Fruit fly (Drosophila melanogaster) whole organism, embryonic: Measurements from ENCODE around the gene fz4.

Experiments
- Aef1 ChIP-seq: fragments of 200-800 bp; sonication (Bioruptor generic); IDR thresholded peaks from 3 replicates; pipeline ENCODE4 v1.3.6; 2022; ENCODE audit warnings: missing biosample characterization, missing genetic modification characterization
- CG10431 ChIP-seq: fragments of 200-800 bp; sonication (Bioruptor generic); optimal IDR thresholded peaks from 3 replicates; lab custom pipeline; 2018; ENCODE audit warnings: missing biosample characterization, mild to moderate bottlenecking, missing genetic modification characterization
- CG11093 ChIP-seq: fragments of 200-800 bp; sonication (Bioruptor generic); IDR thresholded peaks from 3 replicates; pipeline ENCODE4 v1.3.6; 2022; ENCODE audit warnings: missing biosample characterization, missing genetic modification characterization
- CG12071 ChIP-seq: fragments of 200-800 bp; sonication (Bioruptor generic); optimal IDR thresholded peaks from 3 replicates; lab custom pipeline; 2018; ENCODE audit warnings: missing biosample characterization, mild to moderate bottlenecking, missing genetic modification characterization
- CG12659 ChIP-seq: fragments of 200-800 bp; sonication (Bioruptor generic); optimal IDR thresholded peaks from 3 replicates; lab custom pipeline; 2017; ENCODE audit warnings: mild to moderate bottlenecking, missing biosample characterization, missing genetic modification reagents, missing genetic modification characterization
- CG14050 ChIP-seq: fragments of 200-800 bp; sonication (Bioruptor generic); IDR thresholded peaks from 3 replicates; pipeline ENCODE4 v1.3.6; 2022; ENCODE audit warnings: missing biosample characterization, missing genetic modification characterization
- CG14667 ChIP-seq: fragments of 200-800 bp; sonication (Bioruptor generic); IDR thresholded peaks from 2 replicates; pipeline ENCODE4 v1.3.6; 2022; ENCODE audit warnings: missing biosample characterization, missing genetic modification characterization
- CG1529 ChIP-seq: fragments of 200-800 bp; sonication (Bioruptor generic); optimal IDR thresholded peaks from 3 replicates; lab custom pipeline; 2018; ENCODE audit warnings: missing biosample characterization, missing genetic modification characterization
- CG15601 ChIP-seq: fragments of 200-800 bp; sonication (Bioruptor generic); optimal IDR thresholded peaks from 3 replicates; lab custom pipeline; 2019; ENCODE audit warnings: missing biosample characterization, mild to moderate bottlenecking, missing genetic modification characterization, moderate library complexity
- CG17361 ChIP-seq: fragments of 200-800 bp; sonication (Bioruptor generic); IDR thresholded peaks from 3 replicates; pipeline ENCODE4 v1.3.6; 2022; ENCODE audit warnings: missing biosample characterization, missing genetic modification characterization
- CG17385 ChIP-seq: fragments of 200-800 bp; sonication (Bioruptor generic); optimal IDR thresholded peaks from 3 replicates; lab custom pipeline; 2018; ENCODE audit warnings: missing biosample characterization, mild to moderate bottlenecking, missing genetic modification characterization
- CG18011 ChIP-seq: fragments of 200-800 bp; sonication (Bioruptor generic); optimal IDR thresholded peaks from 2 replicates; lab custom pipeline; 2017; ENCODE audit warnings: missing biosample characterization, missing genetic modification characterization, mild to moderate bottlenecking, moderate library complexity, missing genotype
- CG18262 ChIP-seq: fragments of 200-800 bp; optimal IDR thresholded peaks from 3 replicates; lab custom pipeline; 2019; ENCODE audit warnings: missing biosample characterization, mild to moderate bottlenecking, missing genetic modification characterization, moderate library complexity
- CG2129 ChIP-seq: fragments of 200-800 bp; sonication (Bioruptor generic); IDR thresholded peaks from 2 replicates; pipeline ENCODE4 v1.3.6; 2022; ENCODE audit warnings: missing biosample characterization, missing genetic modification characterization; ENCODE audit not compliant: partially characterized antibody
- CG2199 ChIP-seq: fragments of 200-800 bp; sonication (Bioruptor generic); IDR thresholded peaks from 3 replicates; pipeline ENCODE4 v1.3.6; 2022; ENCODE audit warnings: missing biosample characterization, missing genetic modification characterization
- CG2875 ChIP-seq: fragments of 200-800 bp; sonication (Bioruptor generic); optimal IDR thresholded peaks from 2 replicates; lab custom pipeline; 2017; ENCODE audit warnings: missing biosample characterization, mild to moderate bottlenecking, missing genetic modification characterization, missing genetic modification reagents
- CG6689 ChIP-seq: fragments of 200-800 bp; sonication (Bioruptor generic); IDR thresholded peaks from 2 replicates; pipeline ENCODE4 v1.3.6; 2022; ENCODE audit warnings: missing biosample characterization, missing genetic modification characterization
- CG7987 ChIP-seq: fragments of 200-800 bp; sonication (Bioruptor generic); optimal IDR thresholded peaks from 2 replicates; lab custom pipeline; 2018; ENCODE audit warnings: missing biosample characterization, mild to moderate bottlenecking, missing genetic modification characterization, moderate library complexity
- CG8290 ChIP-seq, 3 experiments: fragments of 200-800 bp; sonication (Bioruptor generic); optimal IDR thresholded peaks; 2 replicates each; lab custom pipeline; 2016 to 2019; ENCODE audit warnings: missing biosample characterization in 3 of 3, missing genetic modification characterization in 3 of 3, mild to moderate bottlenecking in 2 of 3, moderate library complexity in 1 of 3
- CG8924 ChIP-seq: fragments of 200-800 bp; optimal IDR thresholded peaks from 3 replicates; lab custom pipeline; 2019; ENCODE audit warnings: missing biosample characterization, mild to moderate bottlenecking, missing genetic modification characterization, moderate library complexity
- CG9817 ChIP-seq: fragments of 200-800 bp; sonication (Bioruptor generic); optimal IDR thresholded peaks from 2 replicates; lab custom pipeline; 2018; ENCODE audit warnings: missing biosample characterization, mild to moderate bottlenecking, missing genetic modification characterization, moderate library complexity
- Camta ChIP-seq: fragments of 200-800 bp; sonication (Bioruptor generic); optimal IDR thresholded peaks from 2 replicates; lab custom pipeline; 2016; ENCODE audit warnings: missing biosample characterization, missing genetic modification characterization
- Dbx ChIP-seq: fragments of 200-800 bp; sonication (Bioruptor generic); IDR thresholded peaks from 3 replicates; pipeline ENCODE4 v1.3.6; 2022; ENCODE audit warnings: missing biosample characterization, missing genetic modification characterization
- Dref ChIP-seq: fragments of 200-800 bp; sonication (Bioruptor generic); IDR thresholded peaks from 2 replicates; pipeline ENCODE4 v1.3.6; 2022; ENCODE audit warnings: missing biosample characterization, missing genetic modification characterization
- Fer1 ChIP-seq: fragments of 200-800 bp; sonication (Bioruptor generic); optimal IDR thresholded peaks from 2 replicates; lab custom pipeline; 2017; ENCODE audit warnings: missing biosample characterization, mild to moderate bottlenecking, missing genetic modification characterization
- Hsf ChIP-seq: fragments of 200-800 bp; sonication (Bioruptor generic); optimal IDR thresholded peaks from 3 replicates; lab custom pipeline; 2016; ENCODE audit warnings: missing biosample characterization, missing genetic modification characterization
- Meics ChIP-seq: fragments of 200-800 bp; sonication (Bioruptor generic); optimal IDR thresholded peaks from 2 replicates; lab custom pipeline; 2017; ENCODE audit warnings: missing biosample characterization, mild to moderate bottlenecking, missing genetic modification characterization
- Myb ChIP-seq: fragments of 200-800 bp; sonication (Bioruptor generic); optimal IDR thresholded peaks from 2 replicates; lab custom pipeline; 2016; ENCODE audit warnings: missing biosample characterization, missing genetic modification characterization
- Nf-YA ChIP-seq: fragments of 200-800 bp; sonication (Bioruptor generic); IDR thresholded peaks from 2 replicates; pipeline ENCODE4 v1.3.6; 2022; ENCODE audit warnings: missing biosample characterization, missing genetic modification characterization
- Ptx1 ChIP-seq: fragments of 200-800 bp; sonication (Bioruptor generic); IDR thresholded peaks from 2 replicates; pipeline ENCODE4 v1.3.6; 2022; ENCODE audit warnings: missing biosample characterization, missing genetic modification characterization
- Rfx ChIP-seq: fragments of 200-800 bp; sonication (Bioruptor generic); IDR thresholded peaks from 2 replicates; pipeline ENCODE4 v1.3.6; 2022; ENCODE audit warnings: missing biosample characterization, missing genetic modification characterization
- Scr ChIP-seq: fragments of 200-800 bp; sonication (Bioruptor generic); IDR thresholded peaks from 2 replicates; pipeline ENCODE4 v1.3.6; 2022; ENCODE audit warnings: missing biosample characterization, missing genetic modification characterization; ENCODE audit not compliant: partially characterized antibody
- Side ChIP-seq: fragments of 200-800 bp; sonication (Bioruptor generic); optimal IDR thresholded peaks from 2 replicates; lab custom pipeline; 2016; ENCODE audit warnings: missing biosample characterization, missing genetic modification characterization
- TFAM ChIP-seq: fragments of 200-800 bp; sonication (Bioruptor generic); optimal IDR thresholded peaks from 2 replicates; lab custom pipeline; 2017; ENCODE audit warnings: missing biosample characterization, missing genetic modification characterization, inconsistent platforms
- btn ChIP-seq: fragments of 200-800 bp; sonication (Bioruptor generic); optimal IDR thresholded peaks from 2 replicates; lab custom pipeline; 2016; ENCODE audit warnings: missing biosample characterization, missing genetic modification characterization
- crp ChIP-seq, 2 experiments: fragments of 200-800 bp; sonication (Bioruptor generic); optimal IDR thresholded peaks; 2 replicates in 1 of 2; 3 replicates in 1 of 2; lab custom pipeline; 2017; ENCODE audit warnings: missing biosample characterization in 2 of 2, missing genetic modification characterization in 2 of 2, mild to moderate bottlenecking in 1 of 2, moderate library complexity in 1 of 2
- emc ChIP-seq: fragments of 200-800 bp; sonication (Bioruptor generic); optimal IDR thresholded peaks from 2 replicates; lab custom pipeline; 2016; ENCODE audit warnings: missing biosample characterization, missing genetic modification characterization
- ems ChIP-seq: fragments of 200-800 bp; sonication (Bioruptor generic); optimal IDR thresholded peaks from 3 replicates; lab custom pipeline; 2016; ENCODE audit warnings: missing biosample characterization, missing genetic modification characterization
- en ChIP-seq: fragments of 200-800 bp; sonication (Bioruptor generic); optimal IDR thresholded peaks from 2 replicates; lab custom pipeline; 2016; ENCODE audit warnings: missing biosample characterization, missing genetic modification characterization
- fd64A ChIP-seq: fragments of 200-800 bp; sonication (Bioruptor generic); optimal IDR thresholded peaks from 3 replicates; lab custom pipeline; 2018; ENCODE audit warnings: missing biosample characterization, mild to moderate bottlenecking, missing genetic modification characterization
- gce ChIP-seq: fragments of 200-800 bp; sonication (Bioruptor generic); IDR thresholded peaks from 3 replicates; pipeline ENCODE4 v1.3.6; 2022; ENCODE audit warnings: missing biosample characterization, missing genetic modification characterization
- grau ChIP-seq: fragments of 200-800 bp; optimal IDR thresholded peaks from 3 replicates; lab custom pipeline; 2019; ENCODE audit warnings: missing biosample characterization, mild to moderate bottlenecking, missing genetic modification characterization, moderate library complexity
- hbn ChIP-seq: fragments of 200-800 bp; sonication (Bioruptor generic); IDR thresholded peaks from 2 replicates; pipeline ENCODE4 v1.3.6; 2022; ENCODE audit warnings: missing biosample characterization, missing genetic modification characterization; ENCODE audit not compliant: partially characterized antibody
- maf-S ChIP-seq: fragments of 200-800 bp; sonication (Bioruptor generic); optimal IDR thresholded peaks from 2 replicates; lab custom pipeline; 2016; ENCODE audit warnings: missing biosample characterization, missing genetic modification characterization
- p53 ChIP-seq: fragments of 200-800 bp; sonication (Bioruptor generic); optimal IDR thresholded peaks from 2 replicates; lab custom pipeline; 2016; ENCODE audit warnings: missing biosample characterization, missing genetic modification characterization
- sd ChIP-seq: fragments of 200-800 bp; sonication (Bioruptor generic); optimal IDR thresholded peaks from 3 replicates; lab custom pipeline; 2018; ENCODE audit warnings: missing biosample characterization, mild to moderate bottlenecking, missing genetic modification characterization, moderate library complexity
- shn ChIP-seq: fragments of 200-800 bp; sonication (Bioruptor generic); optimal IDR thresholded peaks from 3 replicates; lab custom pipeline; 2016; ENCODE audit warnings: missing biosample characterization, missing genetic modification characterization
- tll ChIP-seq, 2 experiments: fragments of 200-800 bp in 1 of 2; fragments of >200 bp in 1 of 2; sonication (Bioruptor generic) in 1 of 2; optimal IDR thresholded peaks; 2 replicates each; lab custom pipeline; 2017 to 2019; ENCODE audit warnings: missing biosample characterization in 2 of 2, missing genetic modification characterization in 2 of 2, mild to moderate bottlenecking in 1 of 2, moderate library complexity in 1 of 2
- twi ChIP-seq: fragments of 200-800 bp; optimal IDR thresholded peaks from 2 replicates; lab custom pipeline; 2019; ENCODE audit warnings: missing biosample characterization, mild to moderate bottlenecking, missing genetic modification characterization, moderate library complexity
- zf30C ChIP-seq: fragments of 200-800 bp; sonication (Bioruptor generic); optimal IDR thresholded peaks from 3 replicates; lab custom pipeline; 2018; ENCODE audit warnings: missing biosample characterization, mild to moderate bottlenecking, missing genetic modification characterization

fz4 gene

dm6 chrX:7117729-7118128, 7.6 kb upstream of the fz4 start (continued):
- TF ChIP-seq CG14050 (GFP tag; lab: Robert Waterston, UW) (no peak), maf-S (GFP tag; lab: Kevin White, UChicago) (no peak), Dbx (GFP tag; lab: Robert Waterston, UW) (peak; percentile 54; the same call in 1 of the 3 replicates), CG1529 (GFP tag; lab: Kevin White, UChicago) (peak; percentile 7), CG10431 (peak; percentile 25), ems (GFP tag; lab: Kevin White, UChicago) (peak; percentile 38), CG11093 (GFP tag; lab: Robert Waterston, UW) (peak; percentile 37; the same call in 1 of the 3 replicates), crp (GFP tag; optimal IDR thresholded peaks at IDR 0.05; lab: Kevin White, UChicago) (peak in 1 of 2 experiments; percentile 10), twi (tag; lab: Kevin White, UChicago) (peak; percentile 66), Rfx (GFP tag; lab: Robert Waterston, UW) (peak; percentile 68), CG17385 (GFP tag; lab: Kevin White, UChicago) (peak; percentile 61), CG8290 (GFP tag; optimal IDR thresholded peaks at IDR 0.05; lab: Kevin White, UChicago) (no peak), CG8290 (tag; optimal IDR thresholded peaks at IDR 0.05; lab: Kevin White, UChicago) (peak in 1 of 2 experiments; percentile 68), CG18262 (peak; percentile 74), emc (GFP tag; lab: Kevin White, UChicago) (no peak), Camta (no peak), fd64A (peak; percentile 34), Myb (GFP tag; lab: Kevin White, UChicago) (no peak), Meics (peak; percentile 64), CG7987 (GFP tag; lab: Kevin White, UChicago) (peak; percentile 7), shn (no peak), en (GFP tag; lab: Kevin White, UChicago) (no peak), zf30C (peak; percentile 77), CG18011 (no peak), CG6689 (GFP tag; lab: Robert Waterston, UW) (peak; percentile 66), CG14667 (GFP tag; lab: Robert Waterston, UW) (peak; percentile 36; the same call in 1 of the 2 replicates), Fer1 (GFP tag; lab: Kevin White, UChicago) (peak; percentile 81), CG15601 (tag; lab: Kevin White, UChicago) (peak; percentile 28), Side (no peak), CG8924 (tag; lab: Kevin White, UChicago) (peak; percentile 77), Nf-YA (peak; percentile 50; the same call in 1 of the 2 replicates), gce (0 out of 3 replicates have a peak, but pooled peaks have one; percentile 50), CG2875 (peak; percentile 22), Dref (no peak), hbn (GFP tag; lab: Robert Waterston, UW) (no peak), TFAM (no peak), Scr (GFP tag; lab: Robert Waterston, UW) (0 out of 2 replicates have a peak, but pooled peaks have one; percentile 11), sd (no peak), btn (no peak), Ptx1 (peak; percentile 61), CG17361 (GFP tag; lab: Robert Waterston, UW) (peak; percentile 66), Hsf (GFP tag; lab: Kevin White, UChicago) (peak; percentile 40), CG9817 (peak; percentile 57), grau (peak; percentile 70), CG2129 (GFP tag; lab: Robert Waterston, UW) (no peak), p53 (GFP tag; lab: Kevin White, UChicago) (no peak), Aef1 (GFP tag; lab: Robert Waterston, UW) (peak; percentile 34; the same call in 1 of the 3 replicates), CG12071 (GFP tag; lab: Kevin White, UChicago) (peak; percentile 45), tll (GFP tag; optimal IDR thresholded peaks at IDR 0.05; lab: Kevin White, UChicago) (peak in 1 of 2 experiments; percentile 2), CG12659 (peak; percentile 42), CG2199 (GFP tag; lab: Robert Waterston, UW) (no peak)
